Worm (Caenorhabditis elegans) whole organism, L2 larva: ENCODE data around the gene pbo-1.

ENCODE experiments used
- F13H6.1 ChIP-seq: sonication (generic microtip); optimal IDR thresholded peaks from 2 replicates; lab custom pipeline; 2016; ENCODE audit warnings: missing genetic modification characterization, missing compliant biosample characterization
- ZK546.5 ChIP-seq: sonication (generic microtip); optimal IDR thresholded peaks from 2 replicates; lab custom pipeline; 2017; ENCODE audit warnings: missing biosample characterization, missing genetic modification characterization
- ama-1 ChIP-seq: fragments of 150-350 bp; optimal IDR thresholded peaks from 2 replicates; lab custom pipeline; 2018; ENCODE audit warnings: inconsistent platforms
- ceh-16 ChIP-seq: fragments of 150-350 bp; optimal IDR thresholded peaks from 2 replicates; lab custom pipeline; 2014; ENCODE audit warnings: missing biosample characterization, missing genetic modification characterization
- ceh-82 ChIP-seq: fragments of 150-350 bp; optimal IDR thresholded peaks from 2 replicates; lab custom pipeline; 2014; ENCODE audit warnings: missing biosample characterization, missing genetic modification characterization
- dmd-4 ChIP-seq: sonication (generic microtip); optimal IDR thresholded peaks from 2 replicates; lab custom pipeline; 2017; ENCODE audit warnings: missing biosample characterization, missing genetic modification characterization
- fos-1 ChIP-seq: fragments of 150-350 bp; optimal IDR thresholded peaks from 2 replicates; lab custom pipeline; 2014; ENCODE audit warnings: missing biosample characterization, missing genetic modification characterization
- gmeb-1 ChIP-seq: fragments of 150-350 bp; optimal IDR thresholded peaks from 2 replicates; lab custom pipeline; 2014; ENCODE audit warnings: missing biosample characterization, missing genetic modification characterization
- lin-11 ChIP-seq: fragments of 150-350 bp; sonication (generic microtip); optimal IDR thresholded peaks from 2 replicates; lab custom pipeline; 2014; ENCODE audit warnings: missing biosample characterization, missing genetic modification characterization, inconsistent platforms, mixed read lengths
- lsy-2 ChIP-seq, 2 experiments: fragments of 150-350 bp in 1 of 2; sonication (generic microtip) in 1 of 2; optimal IDR thresholded peaks; 2 replicates each; lab custom pipeline; 2014 to 2017; ENCODE audit warnings: missing biosample characterization in 2 of 2, missing genetic modification characterization in 2 of 2
- mab-5 ChIP-seq: fragments of 150-350 bp; optimal IDR thresholded peaks from 2 replicates; lab custom pipeline; 2014; ENCODE audit warnings: missing biosample characterization, missing genetic modification characterization
- mbf-1 ChIP-seq: sonication (generic microtip); optimal IDR thresholded peaks from 2 replicates; lab custom pipeline; 2017; ENCODE audit warnings: missing biosample characterization, missing genetic modification characterization
- mdl-1 ChIP-seq, 2 experiments: fragments of 150-350 bp in 1 of 2; sonication (generic microtip) in 1 of 2; optimal IDR thresholded peaks; 2 replicates each; lab custom pipeline; 2017; ENCODE audit warnings: missing biosample characterization in 2 of 2, missing genetic modification characterization in 2 of 2
- nhr-10 ChIP-seq: sonication (generic microtip); optimal IDR thresholded peaks from 2 replicates; lab custom pipeline; 2017; ENCODE audit warnings: missing biosample characterization, missing genetic modification characterization
- nhr-23 ChIP-seq: fragments of 150-350 bp; optimal IDR thresholded peaks from 2 replicates; lab custom pipeline; 2014; ENCODE audit warnings: missing biosample characterization, missing genetic modification reagents, missing genetic modification characterization
- nhr-25 ChIP-seq: fragments of 150-350 bp; sonication (generic microtip); optimal IDR thresholded peaks from 3 replicates; lab custom pipeline; 2014; ENCODE audit warnings: missing biosample characterization, missing genetic modification characterization
- nhr-77 ChIP-seq: fragments of 150-350 bp; optimal IDR thresholded peaks from 2 replicates; lab custom pipeline; 2014; ENCODE audit warnings: missing biosample characterization, missing genetic modification characterization
- sem-4 ChIP-seq: fragments of 150-350 bp; optimal IDR thresholded peaks from 2 replicates; lab custom pipeline; 2014; ENCODE audit warnings: missing biosample characterization, missing genetic modification reagents, missing genetic modification characterization
- skn-1 ChIP-seq: sonication (generic microtip); optimal IDR thresholded peaks from 2 replicates; lab custom pipeline; 2017; ENCODE audit warnings: missing biosample characterization, missing genetic modification characterization
- sma-3 ChIP-seq: sonication (generic microtip); optimal IDR thresholded peaks from 2 replicates; lab custom pipeline; 2016; ENCODE audit warnings: missing genetic modification reagents, missing genetic modification characterization, missing compliant biosample characterization
- sma-9 ChIP-seq, 2 experiments: fragments of 150-350 bp in 1 of 2; sonication (generic microtip) in 1 of 2; optimal IDR thresholded peaks; 2 replicates each; lab custom pipeline; 2014 to 2016; ENCODE audit warnings: missing genetic modification characterization in 2 of 2, mild to moderate bottlenecking in 1 of 2, missing biosample characterization in 1 of 2, missing compliant biosample characterization in 1 of 2, missing genetic modification reagents in 1 of 2, moderate library complexity in 1 of 2
- snpc-4 ChIP-seq: fragments of 150-350 bp; optimal IDR thresholded peaks from 2 replicates; lab custom pipeline; 2014; ENCODE audit warnings: missing biosample characterization, missing genetic modification characterization
- unc-39 ChIP-seq: fragments of 150-350 bp; optimal IDR thresholded peaks from 2 replicates; lab custom pipeline; 2014; ENCODE audit warnings: missing biosample characterization, missing genetic modification characterization
- unc-55 ChIP-seq: fragments of 150-350 bp; sonication (generic microtip); optimal IDR thresholded peaks from 3 replicates; lab custom pipeline; 2014; ENCODE audit warnings: missing biosample characterization, missing genetic modification reagents, missing genetic modification characterization
- zag-1 ChIP-seq: fragments of 150-350 bp; optimal IDR thresholded peaks from 2 replicates; lab custom pipeline; 2014; ENCODE audit warnings: missing biosample characterization, missing genetic modification characterization
- ztf-1 ChIP-seq: fragments of 200-800 bp; sonication (Bioruptor generic); conservative IDR thresholded peaks from 2 replicates; pipeline ENCODE4 v1.3.6; 2022; ENCODE audit warnings: missing genetic modification characterization, missing compliant biosample characterization
- ztf-4 ChIP-seq: fragments of 150-350 bp; optimal IDR thresholded peaks from 2 replicates; lab custom pipeline; 2014; ENCODE audit warnings: missing biosample characterization, missing genetic modification characterization

pbo-1 gene

ce11 chrIII:2686064-2686463 is at the start of gene pbo-1, which contains the start of the genes Y71H2AL.2 and Y71H2AL.4:
Gene pbo-1 (minus strand): TSS chrIII:2686463.
Gene Y71H2AL.2 (plus strand): TSS chrIII:2686364.
Gene Y71H2AL.4 (plus strand): TSS chrIII:2686408.
- no peak for TF ChIP-seq mab-5 (tag; lab: Kevin White, UChicago)
- no peak for TF ChIP-seq nhr-25
- no peak for TF ChIP-seq sma-9 (GFP tag; optimal IDR thresholded peaks at IDR 0.05; lab: Kevin White, UChicago)
- TF ChIP-seq sma-9 (tag; optimal IDR thresholded peaks at IDR 0.05; lab: Kevin White, UChicago) = no peak
- TF ChIP-seq zag-1 = no peak
- TF ChIP-seq ZK546.5 (tag; lab: Kevin White, UChicago) = no peak
- TF ChIP-seq F13H6.1 = no peak
- no peak for TF ChIP-seq skn-1
- TF ChIP-seq mdl-1 (tag; optimal IDR thresholded peaks at IDR 0.05; lab: Kevin White, UChicago) = no peak
- TF ChIP-seq mbf-1 (tag; lab: Kevin White, UChicago) = no peak
- TF ChIP-seq nhr-77 (tag; lab: Kevin White, UChicago) = no peak
- no peak for TF ChIP-seq gmeb-1
- no peak for TF ChIP-seq snpc-4 (tag; lab: Kevin White, UChicago)
- TF ChIP-seq ceh-82 = no peak
- no peak for TF ChIP-seq ztf-1 (GFP tag; lab: Robert Waterston, UW)
- TF ChIP-seq fos-1 (tag; lab: Kevin White, UChicago) = no peak
- no peak for TF ChIP-seq sma-3

- TF ChIP-seq fos-1 (tag; lab: Kevin White, UChicago) (peak; percentile 45), lin-11 (tag; lab: Kevin White, UChicago) (no peak)
- TF ChIP-seq, all 48 proteins: peak for 1
Observed at ce11 chrIII:2733606-2734183, 47.4 kb upstream of the pbo-1 start, which contains the start of gene Y71H2AM.12. Gene Y71H2AM.12 (minus strand): TSS chrIII:2734091.

- TF ChIP-seq mbf-1 (tag; lab: Kevin White, UChicago) = no peak
- peak; percentile 8 for TF ChIP-seq fos-1 (tag; lab: Kevin White, UChicago)
- peak in 1 of 2 experiments; percentile 17 for TF ChIP-seq lsy-2 (tag; optimal IDR thresholded peaks at IDR 0.05; lab: Kevin White, UChicago)
- TF ChIP-seq unc-55 (GFP tag; lab: Kevin White, UChicago) = peak; percentile 2
- TF ChIP-seq, all 48 proteins: peak for 3
Observed at ce11 chrIII:2725221-2726203, 39.2 kb upstream of the pbo-1 start, which contains the start of gene cosa-1. Gene cosa-1 (plus strand): TSS chrIII:2726116.

- no peak for TF ChIP-seq nhr-10 (tag; lab: Kevin White, UChicago)
- TF ChIP-seq ama-1 (lab: Kevin White, UChicago) = no peak
- TF ChIP-seq ztf-4 = no peak
- TF ChIP-seq, all 48 proteins: peak for 0
Observed at ce11 chrIII:2724992-2725220, 38.6 kb upstream of the pbo-1 start, which contains the start of gene Y71H2AM.11. Gene Y71H2AM.11 (minus strand): TSS chrIII:2725092.

ce11 chrIII:2716514-2716913 is 30.3 kb upstream of the pbo-1 start, which contains the start of gene tmem-132:
Gene tmem-132 (minus strand): TSS chrIII:2716614.
- no peak for TF ChIP-seq ama-1 (lab: Kevin White, UChicago)

- TF ChIP-seq dmd-4 (no peak), fos-1 (tag; lab: Kevin White, UChicago) (peak; percentile 48)
- TF ChIP-seq, all 48 proteins: peak for 1
Observed at ce11 chrIII:2711527-2711926, 25.3 kb upstream of the pbo-1 start.

ce11 chrIII:2710211-2710610 is 23.9 kb upstream of the pbo-1 start:
- TF ChIP-seq unc-39 (tag; lab: Kevin White, UChicago) (no peak), sem-4 (no peak), ceh-16 (tag; lab: Kevin White, UChicago) (no peak), nhr-10 (tag; lab: Kevin White, UChicago) (no peak), nhr-23 (tag; lab: Kevin White, UChicago) (no peak)
